Fruit fly (Drosophila melanogaster) Kc167 (cell line): ENCODE measurements around the gene ND-20L.

ENCODE experiments used
- Sin3A ChIP-seq: fragments of >200 bp; optimal IDR thresholded peaks from 2 replicates; lab custom pipeline; 2018; ENCODE audit warnings: missing external identifiers
- psq ChIP-seq: fragments of >200 bp; optimal IDR thresholded peaks from 2 replicates; lab custom pipeline; 2017; ENCODE audit warnings: missing external identifiers

DNA sequence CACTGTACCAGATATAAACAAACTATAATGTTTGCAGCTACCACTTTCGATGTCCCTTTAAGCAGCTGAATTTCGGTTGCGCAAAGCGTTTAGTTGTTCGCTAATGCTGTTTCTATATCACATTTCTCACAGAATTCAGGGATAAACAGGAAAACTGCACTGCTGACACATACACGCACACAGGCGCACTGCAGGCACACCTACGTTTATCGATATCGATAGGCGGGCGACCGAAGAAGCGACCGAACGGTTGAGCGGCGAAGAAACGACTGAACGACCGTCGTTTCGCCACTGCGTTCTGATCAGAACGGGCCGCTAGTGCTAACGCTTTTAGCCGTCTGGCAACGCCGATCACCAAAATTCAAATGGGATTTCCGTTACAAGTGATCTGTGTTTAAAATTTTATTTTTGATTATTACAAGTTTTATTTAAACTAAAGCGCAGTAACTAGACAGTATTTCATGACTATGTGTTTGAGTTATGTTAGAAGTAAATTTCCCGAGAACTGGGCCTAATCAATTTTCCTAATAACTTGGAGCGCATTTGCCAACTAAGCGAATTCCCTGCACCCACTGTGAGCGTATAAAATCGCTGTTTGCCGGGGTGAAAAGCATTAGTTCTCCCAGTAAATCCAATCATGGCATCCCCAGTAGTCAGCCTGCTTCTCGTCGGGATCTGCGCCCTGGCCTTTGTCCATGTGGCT lies 22.1 kb upstream of the ND-20L start, which contains the start of the genes CG2310 and Diedel:
- TF ChIP-seq Sin3A (lab: Kevin White, UChicago) = no peak
- TF ChIP-seq psq (lab: Kevin White, UChicago) = no peak
